Worm (Caenorhabditis elegans) whole organism, L4 larva: ENCODE results near the gene C34E10.12.

Experiments used
- F26F4.8 ChIP-seq: fragments of 200-800 bp; sonication (Bioruptor generic); conservative IDR thresholded peaks from 2 replicates; pipeline ENCODE4 v1.3.6; 2022; ENCODE audit warnings: missing genetic modification characterization, missing compliant biosample characterization
- Y48G9A.11 ChIP-seq: fragments of 200-800 bp; sonication (Bioruptor generic); IDR thresholded peaks from 2 replicates; pipeline ENCODE4 v1.3.6; 2022; ENCODE audit warnings: missing genetic modification reagents, missing genetic modification characterization, missing compliant biosample characterization
- ZK546.5 ChIP-seq, 2 experiments: sonication (generic microtip); optimal IDR thresholded peaks; 2 replicates each; lab custom pipeline; 2017; ENCODE audit warnings: missing biosample characterization in 2 of 2, missing genetic modification characterization in 2 of 2
- arid-1 ChIP-seq: fragments of 200-800 bp; sonication (Bioruptor generic); conservative IDR thresholded peaks from 2 replicates; pipeline ENCODE4 v1.3.6; 2022; ENCODE audit warnings: missing genetic modification reagents, missing genetic modification characterization, missing compliant biosample characterization
- ceh-32 ChIP-seq: sonication (generic microtip); optimal IDR thresholded peaks from 2 replicates; lab custom pipeline; 2016; ENCODE audit warnings: mild to moderate bottlenecking, missing genetic modification characterization, missing compliant biosample characterization; ENCODE audit not compliant: poor library complexity
- ces-1 ChIP-seq: fragments of 150-350 bp; sonication (generic microtip); optimal IDR thresholded peaks from 4 replicates; lab custom pipeline; 2014; ENCODE audit warnings: missing biosample characterization, missing genetic modification reagents, missing genetic modification characterization
- cey-2 ChIP-seq: sonication (generic microtip); optimal IDR thresholded peaks from 3 replicates; lab custom pipeline; 2017; ENCODE audit warnings: missing genetic modification characterization, mild to moderate bottlenecking, missing compliant biosample characterization, antibody characterized with exemption, borderline replicate concordance; ENCODE audit not compliant: insufficient read depth
- daf-12 ChIP-seq: fragments of 150-350 bp; optimal IDR thresholded peaks from 2 replicates; lab custom pipeline; 2014; ENCODE audit warnings: missing biosample characterization, missing genetic modification reagents, missing genetic modification characterization
- daf-16 ChIP-seq, 3 experiments: sonication (generic microtip); optimal IDR thresholded peaks; 2 replicates each; lab custom pipeline; 2016 to 2017; ENCODE audit warnings: missing genetic modification characterization in 3 of 3, missing genetic modification reagents in 3 of 3, mild to moderate bottlenecking in 2 of 3, missing compliant biosample characterization in 2 of 3, missing biosample characterization in 1 of 3, moderate library complexity in 1 of 3
- dmd-8 ChIP-seq: fragments of 200-800 bp; sonication (Bioruptor generic); IDR thresholded peaks from 2 replicates; pipeline ENCODE4 v1.3.6; 2022; ENCODE audit warnings: missing genetic modification characterization, missing compliant biosample characterization
- dmd-9 ChIP-seq: fragments of 200-800 bp; sonication (Bioruptor generic); IDR thresholded peaks from 2 replicates; pipeline ENCODE4 v1.3.6; 2022; ENCODE audit warnings: missing genetic modification reagents, missing genetic modification characterization, missing compliant biosample characterization
- egl-43 ChIP-seq: fragments of 200-800 bp; sonication (Bioruptor generic); IDR thresholded peaks from 2 replicates; pipeline ENCODE4 v1.3.6; 2022; ENCODE audit warnings: missing genetic modification reagents, missing genetic modification characterization, missing compliant biosample characterization
- hif-1 ChIP-seq, 2 experiments: sonication (generic microtip); optimal IDR thresholded peaks; 2 replicates each; lab custom pipeline; 2016 to 2017; ENCODE audit warnings: missing compliant biosample characterization in 2 of 2, missing genetic modification characterization in 2 of 2, missing genetic modification reagents in 2 of 2, missing genotype in 2 of 2, mild to moderate bottlenecking in 1 of 2
- hlh-30 ChIP-seq: sonication (generic microtip); optimal IDR thresholded peaks from 2 replicates; lab custom pipeline; 2017; ENCODE audit warnings: antibody characterized with exemption, mild to moderate bottlenecking, missing genetic modification characterization, missing compliant biosample characterization; ENCODE audit not compliant: insufficient read depth
- lim-7 ChIP-seq: fragments of 200-800 bp; sonication (Bioruptor generic); IDR thresholded peaks from 2 replicates; pipeline ENCODE4 v1.3.6; 2022; ENCODE audit warnings: missing genetic modification characterization, missing compliant biosample characterization
- lin-38 ChIP-seq: fragments of 200-800 bp; sonication (Bioruptor generic); IDR thresholded peaks from 2 replicates; pipeline ENCODE4 v1.3.6; 2022; ENCODE audit warnings: missing genetic modification reagents, missing genetic modification characterization, missing compliant biosample characterization
- lir-3 ChIP-seq: sonication (generic microtip); optimal IDR thresholded peaks from 2 replicates; lab custom pipeline; 2016; ENCODE audit warnings: mild to moderate bottlenecking, missing genetic modification characterization, missing compliant biosample characterization
- mdl-1 ChIP-seq, 2 experiments: fragments of 150-350 bp in 1 of 2; sonication (generic microtip) in 1 of 2; optimal IDR thresholded peaks; 2 replicates each; lab custom pipeline; 2014 to 2017; ENCODE audit warnings: missing biosample characterization in 2 of 2, missing genetic modification characterization in 2 of 2
- mep-1 ChIP-seq: fragments of 150-350 bp; sonication (generic microtip); optimal IDR thresholded peaks from 3 replicates; lab custom pipeline; 2014; ENCODE audit warnings: missing biosample characterization, missing genetic modification characterization
- nhr-25 ChIP-seq: sonication (generic microtip); optimal IDR thresholded peaks from 2 replicates; lab custom pipeline; 2017; ENCODE audit warnings: missing genetic modification characterization, mild to moderate bottlenecking, missing compliant biosample characterization, antibody characterized with exemption, moderate library complexity, borderline replicate concordance; ENCODE audit not compliant: insufficient read depth
- nhr-28 ChIP-seq: fragments of 150-350 bp; optimal IDR thresholded peaks from 2 replicates; lab custom pipeline; 2014; ENCODE audit warnings: missing biosample characterization, missing genetic modification characterization
- nhr-6 ChIP-seq: fragments of 150-350 bp; optimal IDR thresholded peaks from 2 replicates; lab custom pipeline; 2014; ENCODE audit warnings: missing biosample characterization, missing genetic modification characterization
- nhr-77 ChIP-seq: fragments of 150-350 bp; optimal IDR thresholded peaks from 2 replicates; lab custom pipeline; 2014; ENCODE audit warnings: missing biosample characterization, missing genetic modification characterization
- pha-4 ChIP-seq, 2 experiments: fragments of 150-350 bp in 1 of 2; fragments of 200-800 bp in 1 of 2; sonication (Bioruptor generic) in 1 of 2; IDR thresholded peaks in 1 of 2; optimal IDR thresholded peaks in 1 of 2; 2 replicates each; pipeline versions ENCODE4 v1.3.6 to Lab custom; 2014 to 2022; ENCODE audit warnings: missing genetic modification characterization in 2 of 2, missing genetic modification reagents in 2 of 2, missing biosample characterization in 1 of 2, missing compliant biosample characterization in 1 of 2
- pqm-1 ChIP-seq: sonication (generic microtip); optimal IDR thresholded peaks from 2 replicates; lab custom pipeline; 2017; ENCODE audit warnings: missing biosample characterization, missing genetic modification characterization
- saeg-2 ChIP-seq: fragments of 200-800 bp; sonication (Bioruptor generic); IDR thresholded peaks from 2 replicates; pipeline ENCODE4 v1.3.6; 2022; ENCODE audit warnings: missing genetic modification reagents, missing genetic modification characterization, missing compliant biosample characterization
- skn-1 ChIP-seq: fragments of 150-350 bp; optimal IDR thresholded peaks from 2 replicates; lab custom pipeline; 2014; ENCODE audit warnings: missing biosample characterization, missing genetic modification characterization
- tra-1 ChIP-seq: fragments of 200-800 bp; sonication (Bioruptor generic); IDR thresholded peaks from 2 replicates; pipeline ENCODE4 v1.3.6; 2022; ENCODE audit warnings: missing genetic modification reagents, missing genetic modification characterization, missing compliant biosample characterization
- unc-39 ChIP-seq: sonication (generic microtip); optimal IDR thresholded peaks from 2 replicates; lab custom pipeline; 2017; ENCODE audit warnings: missing biosample characterization, missing genetic modification characterization
- zfp-2 ChIP-seq: sonication (generic microtip); optimal IDR thresholded peaks from 2 replicates; lab custom pipeline; 2016; ENCODE audit warnings: mild to moderate bottlenecking, missing genetic modification characterization, missing compliant biosample characterization
- zip-2 ChIP-seq: fragments of 150-350 bp; optimal IDR thresholded peaks from 2 replicates; lab custom pipeline; 2014; ENCODE audit warnings: missing biosample characterization, missing genetic modification characterization
- ztf-7 ChIP-seq: fragments of 150-350 bp; optimal IDR thresholded peaks from 2 replicates; lab custom pipeline; 2014; ENCODE audit warnings: missing biosample characterization, missing genetic modification characterization

The C34E10.12 gene

DNA sequence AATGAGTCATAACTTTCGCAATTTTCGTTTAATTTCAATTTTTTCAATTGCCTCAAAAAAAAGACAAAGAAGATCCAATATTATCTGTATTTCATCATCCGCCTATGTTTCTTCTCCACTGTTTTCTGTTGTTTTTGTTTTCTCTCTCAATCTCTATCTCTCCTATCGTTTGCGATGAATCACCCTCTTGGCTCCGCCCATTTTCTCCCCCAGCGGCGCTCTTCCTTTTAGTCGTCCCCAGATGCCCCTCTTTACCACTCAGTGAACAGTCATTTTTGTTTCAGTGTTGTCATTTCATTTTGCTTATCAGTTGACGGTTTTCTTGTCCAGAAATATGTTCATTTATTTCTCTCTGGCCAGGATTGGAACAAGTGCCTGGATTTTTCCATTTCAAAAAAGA, 2.8 kb downstream of the C34E10.12 start (continued):
- TF ChIP-seq lin-38 (GFP tag; lab: Robert Waterston, UW) (no peak), skn-1 (tag; lab: Kevin White, UChicago) (no peak), daf-12 (tag; lab: Kevin White, UChicago) (no peak), tra-1 (GFP tag; lab: Robert Waterston, UW) (no peak), lim-7 (GFP tag; lab: Robert Waterston, UW) (no peak), ZK546.5 (tag; optimal IDR thresholded peaks at IDR 0.05; lab: Kevin White, UChicago) (no peak), zip-2 (no peak), Y48G9A.11 (no peak), nhr-6 (peak; percentile 54), hlh-30 (tag; lab: Kevin White, UChicago) (no peak)
- TF ChIP-seq, all 104 proteins: peak for 14

DNA sequence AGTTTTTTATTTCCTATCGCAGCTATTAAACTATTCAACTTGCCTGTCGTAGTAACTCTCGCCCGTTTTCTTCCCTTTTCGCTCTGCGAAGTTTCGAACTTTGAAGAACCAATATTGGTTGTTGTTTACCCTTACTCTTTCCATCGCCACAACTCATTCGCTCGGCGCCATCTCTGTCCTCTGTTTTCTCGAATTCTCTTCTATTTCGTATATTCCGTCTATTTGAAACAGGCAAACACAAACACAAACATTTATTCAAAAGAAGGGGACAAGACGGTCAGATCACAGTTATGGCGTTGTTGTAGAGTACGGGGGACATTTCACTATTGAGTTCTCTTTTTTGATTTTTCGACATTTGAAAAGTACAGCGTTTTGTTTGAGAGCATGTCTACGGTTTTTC, 4.9 kb downstream of the C34E10.12 start:
- TF ChIP-seq hlh-30 (tag; lab: Kevin White, UChicago) (no peak), nhr-77 (tag; lab: Kevin White, UChicago) (no peak), nhr-25 (no peak), pha-4 (GFP tag; IDR thresholded peaks at IDR 0.05; lab: Robert Waterston, UW) (no peak), pha-4 (tag; optimal IDR thresholded peaks at IDR 0.05; lab: Kevin White, UChicago) (peak; percentile 72), daf-16 (GFP tag; optimal IDR thresholded peaks at IDR 0.05; lab: Kevin White, UChicago) (no peak), daf-16 (tag; optimal IDR thresholded peaks at IDR 0.05; lab: Kevin White, UChicago) (peak; percentile 94), ceh-32 (tag; lab: Kevin White, UChicago) (no peak), nhr-28 (tag; lab: Kevin White, UChicago) (peak; percentile 35), daf-12 (tag; lab: Kevin White, UChicago) (no peak)

DNA sequence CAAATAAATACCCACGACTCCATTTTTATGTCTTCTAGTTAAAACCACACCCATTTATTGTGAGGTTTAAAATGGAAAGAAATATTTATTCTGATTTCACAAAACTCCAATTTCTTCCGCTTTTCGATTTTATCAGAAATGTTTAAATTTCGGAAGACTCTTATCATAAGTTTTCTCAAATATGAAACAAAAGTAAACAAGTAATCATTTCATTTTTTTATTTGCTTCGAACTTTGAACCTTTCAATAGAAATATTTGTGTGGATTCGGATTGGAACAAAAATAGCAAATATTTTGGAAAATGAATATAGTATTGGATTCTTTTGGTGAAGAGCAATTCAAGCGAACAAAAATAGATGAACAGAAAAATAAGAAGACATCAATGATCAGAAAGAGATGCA, 5.9 kb downstream of the C34E10.12 start:
- no peak for TF ChIP-seq ceh-32 (tag; lab: Kevin White, UChicago)
- TF ChIP-seq ces-1: no peak
- TF ChIP-seq arid-1 (GFP tag; lab: Robert Waterston, UW): no peak
- no peak for TF ChIP-seq daf-16 (GFP tag; optimal IDR thresholded peaks at IDR 0.05; lab: Kevin White, UChicago)
- TF ChIP-seq daf-16 (tag; optimal IDR thresholded peaks at IDR 0.05; lab: Kevin White, UChicago): peak; percentile 83
- TF ChIP-seq unc-39 (tag; lab: Kevin White, UChicago): no peak
- TF ChIP-seq dmd-9 (GFP tag; lab: Robert Waterston, UW): no peak
- TF ChIP-seq mdl-1 (tag; optimal IDR thresholded peaks at IDR 0.05; lab: Kevin White, UChicago): no peak
- TF ChIP-seq, all 104 proteins: peak for 1

DNA sequence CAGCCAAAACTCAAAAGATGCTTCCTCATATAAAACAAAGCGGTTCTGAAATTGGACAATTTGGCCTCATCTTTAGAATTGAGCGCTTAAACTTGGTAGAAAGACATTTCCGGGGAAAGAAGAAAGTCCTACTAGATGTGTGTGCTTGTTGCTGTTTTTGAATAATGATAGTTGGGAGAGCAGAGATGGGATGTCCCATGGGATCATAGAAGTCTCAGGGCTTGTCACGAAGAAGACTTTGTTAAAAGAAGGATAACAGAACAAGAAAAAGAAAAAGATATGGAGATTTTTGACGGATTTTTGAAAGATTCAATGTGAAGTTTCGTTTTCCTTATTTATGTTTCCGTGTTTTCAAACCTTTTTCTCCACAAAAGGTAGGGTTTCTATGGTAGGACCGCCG, 9.0 kb downstream of the C34E10.12 start, which contains the start of gene ZC155.2:
ZC155.2 (plus strand) TSS at position 301 of the 400 bp plus-strand sequence.
- TF ChIP-seq ztf-7 (no peak), mep-1 (no peak), cey-2 (no peak), hif-1 (tag; optimal IDR thresholded peaks at IDR 0.05; lab: Kevin White, UChicago) (no peak), zip-2 (no peak), F26F4.8 (GFP tag; lab: Robert Waterston, UW) (no peak), nhr-25 (no peak), pqm-1 (tag; lab: Kevin White, UChicago) (no peak), dmd-9 (GFP tag; lab: Robert Waterston, UW) (no peak), zfp-2 (tag; lab: Kevin White, UChicago) (no peak), saeg-2 (GFP tag; lab: Robert Waterston, UW) (no peak), nhr-6 (no peak), egl-43 (GFP tag; lab: Robert Waterston, UW) (no peak), lir-3 (tag; lab: Kevin White, UChicago) (no peak), dmd-8 (GFP tag; lab: Robert Waterston, UW) (no peak)
